Worm (Caenorhabditis elegans) whole organism, late embryonic: ENCODE results near the gene Y73B6BL.27.

Experiments used
- K02D7.2 ChIP-seq: sonication (generic microtip); optimal IDR thresholded peaks from 2 replicates; lab custom pipeline; 2017; ENCODE audit warnings: mild to moderate bottlenecking, missing genetic modification characterization, missing compliant biosample characterization
- T23F11.4 ChIP-seq: fragments of 200-800 bp; sonication (Bioruptor generic); optimal IDR thresholded peaks from 2 replicates; lab custom pipeline; 2018; ENCODE audit warnings: mild to moderate bottlenecking, missing genetic modification characterization, missing compliant biosample characterization
- ceh-14 ChIP-seq: sonication (generic microtip); optimal IDR thresholded peaks from 2 replicates; lab custom pipeline; 2016; ENCODE audit warnings: missing genotype, missing genetic modification characterization, missing compliant biosample characterization
- ceh-18 ChIP-seq: sonication (generic microtip); optimal IDR thresholded peaks from 2 replicates; lab custom pipeline; 2016; ENCODE audit warnings: missing genetic modification characterization, missing compliant biosample characterization
- ceh-19 ChIP-seq: fragments of 200-800 bp; sonication (Bioruptor generic); optimal IDR thresholded peaks from 2 replicates; lab custom pipeline; 2018; ENCODE audit warnings: mild to moderate bottlenecking, missing genetic modification characterization, missing compliant biosample characterization
- ceh-22 ChIP-seq: sonication (generic microtip); optimal IDR thresholded peaks from 2 replicates; lab custom pipeline; 2017; ENCODE audit warnings: missing biosample characterization, missing genetic modification characterization
- ceh-30 ChIP-seq: fragments of 150-350 bp; optimal IDR thresholded peaks from 2 replicates; lab custom pipeline; 2014; ENCODE audit warnings: missing biosample characterization, missing genetic modification characterization
- ceh-45 ChIP-seq: fragments of 200-800 bp; sonication (Bioruptor generic); IDR thresholded peaks from 2 replicates; pipeline ENCODE4 v1.3.6; 2022; ENCODE audit warnings: missing genetic modification reagents, missing genetic modification characterization, missing compliant biosample characterization
- ceh-48 ChIP-seq: sonication (generic microtip); optimal IDR thresholded peaks from 2 replicates; lab custom pipeline; 2016; ENCODE audit warnings: missing genetic modification characterization, inconsistent platforms, missing compliant biosample characterization
- che-1 ChIP-seq: sonication (generic microtip); optimal IDR thresholded peaks from 2 replicates; lab custom pipeline; 2016; ENCODE audit warnings: mild to moderate bottlenecking, missing genetic modification characterization, missing compliant biosample characterization
- dve-1 ChIP-seq: sonication (generic microtip); optimal IDR thresholded peaks from 2 replicates; lab custom pipeline; 2017; ENCODE audit warnings: antibody characterized with exemption, mild to moderate bottlenecking, missing genetic modification characterization, missing compliant biosample characterization
- ets-4 ChIP-seq: sonication (generic microtip); optimal IDR thresholded peaks from 2 replicates; lab custom pipeline; 2016; ENCODE audit warnings: missing genetic modification characterization, missing compliant biosample characterization
- eyg-1 ChIP-seq: sonication (generic microtip); optimal IDR thresholded peaks from 2 replicates; lab custom pipeline; 2016; ENCODE audit warnings: missing genotype, missing genetic modification characterization, missing compliant biosample characterization
- fax-1 ChIP-seq: sonication (generic microtip); optimal IDR thresholded peaks from 2 replicates; lab custom pipeline; 2016; ENCODE audit warnings: missing genotype, missing genetic modification characterization, missing compliant biosample characterization
- fkh-10 ChIP-seq: fragments of 150-350 bp; optimal IDR thresholded peaks from 2 replicates; lab custom pipeline; 2014; ENCODE audit warnings: missing biosample characterization, missing genetic modification reagents, missing genetic modification characterization
- fkh-6 ChIP-seq: sonication (generic microtip); optimal IDR thresholded peaks from 2 replicates; lab custom pipeline; 2016; ENCODE audit warnings: missing genetic modification characterization, missing compliant biosample characterization
- gmeb-2 ChIP-seq: sonication (generic microtip); optimal IDR thresholded peaks from 2 replicates; lab custom pipeline; 2016; ENCODE audit warnings: missing genetic modification characterization, inconsistent platforms, missing compliant biosample characterization
- hlh-15 ChIP-seq: sonication (generic microtip); optimal IDR thresholded peaks from 2 replicates; lab custom pipeline; 2016; ENCODE audit warnings: missing genetic modification characterization, missing compliant biosample characterization
- hlh-30 ChIP-seq: sonication (generic microtip); optimal IDR thresholded peaks from 2 replicates; lab custom pipeline; 2017; ENCODE audit warnings: antibody characterized with exemption, missing genetic modification characterization, missing compliant biosample characterization; ENCODE audit not compliant: insufficient read depth
- hlh-6 ChIP-seq: sonication (generic microtip); optimal IDR thresholded peaks from 2 replicates; lab custom pipeline; 2016; ENCODE audit warnings: missing genotype, missing genetic modification characterization, missing compliant biosample characterization
- lim-6 ChIP-seq: sonication (generic microtip); optimal IDR thresholded peaks from 2 replicates; lab custom pipeline; 2016; ENCODE audit warnings: missing genetic modification characterization, missing compliant biosample characterization
- lin-11 ChIP-seq: fragments of 200-800 bp; sonication (Bioruptor generic); optimal IDR thresholded peaks from 2 replicates; lab custom pipeline; 2018; ENCODE audit warnings: mild to moderate bottlenecking, missing genetic modification characterization, missing compliant biosample characterization
- madf-2 ChIP-seq: sonication (generic microtip); optimal IDR thresholded peaks from 2 replicates; lab custom pipeline; 2017; ENCODE audit warnings: missing genetic modification characterization, missing compliant biosample characterization
- nfya-1 ChIP-seq: sonication (generic microtip); optimal IDR thresholded peaks from 2 replicates; lab custom pipeline; 2017; ENCODE audit warnings: missing genetic modification characterization, mild to moderate bottlenecking, missing compliant biosample characterization, antibody characterized with exemption, moderate library complexity
- nhr-232 ChIP-seq: sonication (generic microtip); optimal IDR thresholded peaks from 2 replicates; lab custom pipeline; 2016; ENCODE audit warnings: missing genetic modification characterization, missing compliant biosample characterization
- npax-4 ChIP-seq: sonication (generic microtip); optimal IDR thresholded peaks from 2 replicates; lab custom pipeline; 2016; ENCODE audit warnings: missing genetic modification characterization, missing compliant biosample characterization
- odd-2 ChIP-seq: sonication (generic microtip); optimal IDR thresholded peaks from 2 replicates; lab custom pipeline; 2017; ENCODE audit warnings: antibody characterized with exemption, mild to moderate bottlenecking, missing genetic modification characterization, missing compliant biosample characterization
- pat-9 ChIP-seq: fragments of 200-800 bp; sonication (Bioruptor generic); optimal IDR thresholded peaks from 2 replicates; lab custom pipeline; 2018; ENCODE audit warnings: mild to moderate bottlenecking, missing genetic modification characterization, moderate library complexity, missing compliant biosample characterization
- pax-1 ChIP-seq: fragments of 150-350 bp; optimal IDR thresholded peaks from 2 replicates; lab custom pipeline; 2014; ENCODE audit warnings: missing biosample characterization, missing genetic modification characterization
- pha-2 ChIP-seq: sonication (generic microtip); optimal IDR thresholded peaks from 2 replicates; lab custom pipeline; 2017; ENCODE audit warnings: mild to moderate bottlenecking, missing genetic modification characterization, missing compliant biosample characterization
- pha-4 ChIP-seq: fragments of 150-350 bp; optimal IDR thresholded peaks from 2 replicates; lab custom pipeline; 2018; ENCODE audit warnings: missing biosample characterization, missing genetic modification reagents, missing genetic modification characterization
- pqm-1 ChIP-seq: sonication (generic microtip); optimal IDR thresholded peaks from 2 replicates; lab custom pipeline; 2016; ENCODE audit warnings: missing genetic modification characterization, missing compliant biosample characterization
- ref-2 ChIP-seq: sonication (generic microtip); optimal IDR thresholded peaks from 2 replicates; lab custom pipeline; 2016; ENCODE audit warnings: missing genetic modification characterization, missing compliant biosample characterization
- rnt-1 ChIP-seq: sonication (generic microtip); optimal IDR thresholded peaks from 2 replicates; lab custom pipeline; 2016; ENCODE audit warnings: missing genetic modification characterization, missing compliant biosample characterization
- sdc-2 ChIP-seq: sonication (generic microtip); optimal IDR thresholded peaks from 2 replicates; lab custom pipeline; 2016; ENCODE audit warnings: missing genotype, missing genetic modification characterization, missing compliant biosample characterization
- sox-2 ChIP-seq: fragments of 200-800 bp; sonication (Bioruptor generic); IDR thresholded peaks from 2 replicates; pipeline ENCODE4 v1.3.6; 2022; ENCODE audit warnings: missing genetic modification reagents, missing genetic modification characterization, missing compliant biosample characterization
- syd-9 ChIP-seq: sonication (generic microtip); optimal IDR thresholded peaks from 2 replicates; lab custom pipeline; 2016; ENCODE audit warnings: mild to moderate bottlenecking, missing genetic modification characterization, moderate library complexity, missing compliant biosample characterization
- tbx-2 ChIP-seq: sonication (generic microtip); optimal IDR thresholded peaks from 2 replicates; lab custom pipeline; 2016; ENCODE audit warnings: missing genetic modification characterization, missing compliant biosample characterization
- ttx-3 ChIP-seq: sonication (generic microtip); optimal IDR thresholded peaks from 2 replicates; lab custom pipeline; 2016; ENCODE audit warnings: missing genetic modification reagents, missing genetic modification characterization, missing compliant biosample characterization
- unc-55 ChIP-seq: sonication (generic microtip); optimal IDR thresholded peaks from 2 replicates; lab custom pipeline; 2017; ENCODE audit warnings: missing biosample characterization, missing genetic modification reagents, missing genetic modification characterization
- ztf-16 ChIP-seq: sonication (generic microtip); optimal IDR thresholded peaks from 2 replicates; lab custom pipeline; 2017; ENCODE audit warnings: missing genetic modification characterization, missing compliant biosample characterization

The Y73B6BL.27 gene

DNA sequence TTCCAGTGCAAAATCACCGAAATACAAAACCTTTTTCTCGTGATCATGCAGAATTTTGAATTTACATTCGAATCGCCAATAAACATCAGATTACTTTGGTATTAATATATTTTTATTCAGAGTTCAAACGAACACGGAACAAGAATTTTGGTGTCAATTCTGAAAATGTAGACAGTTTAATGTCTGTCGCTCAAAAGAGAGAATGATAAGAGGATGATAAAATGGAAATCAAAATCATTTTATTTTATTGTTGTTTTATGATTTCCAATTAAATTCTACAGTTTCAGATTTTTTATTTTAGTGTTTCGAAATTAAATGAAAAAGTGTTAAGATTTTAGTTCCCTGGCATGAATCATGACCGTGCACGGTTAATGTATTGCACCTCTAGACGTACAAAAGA is 40.7 kb downstream of the Y73B6BL.27 start:
- TF ChIP-seq lim-6 (tag; lab: Kevin White, UChicago) (no peak), pqm-1 (tag; lab: Kevin White, UChicago) (no peak), che-1 (tag; lab: Kevin White, UChicago) (no peak), npax-4 (tag; lab: Kevin White, UChicago) (no peak), unc-55 (no peak), ets-4 (no peak), T23F11.4 (GFP tag; lab: Kevin White, UChicago) (no peak), ceh-19 (GFP tag; lab: Kevin White, UChicago) (no peak), ceh-22 (tag; lab: Kevin White, UChicago) (no peak), dve-1 (tag; lab: Kevin White, UChicago) (no peak), pha-2 (tag; lab: Kevin White, UChicago) (no peak), sox-2 (GFP tag; lab: Robert Waterston, UW) (no peak), ceh-14 (tag; lab: Kevin White, UChicago) (no peak), ceh-18 (tag; lab: Kevin White, UChicago) (no peak), sdc-2 (tag; lab: Kevin White, UChicago) (no peak), rnt-1 (no peak), eyg-1 (tag; lab: Kevin White, UChicago) (no peak), hlh-15 (no peak), tbx-2 (no peak)

DNA sequence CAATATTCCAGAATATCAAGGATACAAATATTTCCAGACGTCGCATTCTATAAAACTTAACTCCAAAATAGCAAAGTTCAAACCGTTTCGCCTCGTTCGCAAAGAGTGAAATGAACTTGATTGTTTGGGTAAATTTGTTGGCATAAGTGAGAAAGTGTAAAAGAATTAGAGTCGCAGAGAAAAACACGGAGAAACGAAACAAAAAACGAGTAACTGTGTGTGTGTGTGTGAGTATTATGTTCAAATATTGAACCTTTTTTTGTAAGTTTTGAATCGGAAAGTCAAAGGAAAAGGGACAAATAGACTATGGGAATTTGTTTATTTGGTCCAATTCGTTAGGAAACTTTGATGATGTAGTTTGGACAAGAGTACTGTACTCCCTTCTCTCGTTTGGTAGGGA is 41.5 kb downstream of the Y73B6BL.27 start, which contains the start of gene acp-7:
Gene acp-7 (minus strand): TSS at position 101 of the 400 bp plus-strand sequence.
- TF ChIP-seq ttx-3 (tag; lab: Kevin White, UChicago) (no peak), ceh-30 (tag; lab: Kevin White, UChicago) (no peak), ztf-16 (tag; lab: Kevin White, UChicago) (no peak), pax-1 (no peak), ceh-48 (tag; lab: Kevin White, UChicago) (no peak), lim-6 (tag; lab: Kevin White, UChicago) (no peak), hlh-30 (tag; lab: Kevin White, UChicago) (no peak), fax-1 (tag; lab: Kevin White, UChicago) (no peak), odd-2 (tag; lab: Kevin White, UChicago) (no peak), pha-4 (tag; lab: Kevin White, UChicago) (no peak), gmeb-2 (tag; lab: Kevin White, UChicago) (no peak), fkh-10 (GFP tag; lab: Kevin White, UChicago) (no peak), nfya-1 (no peak), unc-55 (no peak), ref-2 (tag; lab: Kevin White, UChicago) (no peak), hlh-6 (no peak), ceh-45 (GFP tag; lab: Robert Waterston, UW) (no peak), fkh-6 (tag; lab: Kevin White, UChicago) (no peak)

DNA sequence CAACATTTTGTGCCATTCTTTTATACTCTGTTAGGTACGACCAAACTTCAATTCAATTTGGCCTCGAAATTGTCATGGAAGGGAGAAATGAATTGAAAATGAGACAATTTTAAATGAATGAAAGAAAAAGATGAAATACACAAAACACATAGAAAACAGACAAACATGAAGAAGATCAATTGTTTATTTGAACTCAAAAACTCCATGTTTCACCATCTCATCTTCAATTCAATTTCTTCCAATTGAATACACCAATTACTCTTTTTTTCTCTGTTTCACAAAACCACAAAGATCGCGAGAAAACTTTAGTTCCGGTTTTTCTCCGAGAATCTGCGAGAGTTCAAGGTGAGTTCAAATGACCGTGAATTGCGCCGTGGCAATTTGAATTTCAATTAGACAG is 45.8 kb downstream of the Y73B6BL.27 start:
- no peak for TF ChIP-seq K02D7.2 (tag; lab: Kevin White, UChicago)
- TF ChIP-seq dve-1 (tag; lab: Kevin White, UChicago): no peak
- no peak for TF ChIP-seq pat-9 (tag; lab: Kevin White, UChicago)
- no peak for TF ChIP-seq ceh-14 (tag; lab: Kevin White, UChicago)
- TF ChIP-seq madf-2 (tag; lab: Kevin White, UChicago): no peak
- TF ChIP-seq nhr-232 (tag; lab: Kevin White, UChicago): no peak
- TF ChIP-seq syd-9 (tag; lab: Kevin White, UChicago): no peak
- TF ChIP-seq fkh-10 (GFP tag; lab: Kevin White, UChicago): no peak
- no peak for TF ChIP-seq pqm-1 (tag; lab: Kevin White, UChicago)
- no peak for TF ChIP-seq lin-11 (tag; lab: Kevin White, UChicago)
- no peak for TF ChIP-seq sox-2 (GFP tag; lab: Robert Waterston, UW)
